Worm (Caenorhabditis elegans) whole organism, L2 larva: ENCODE results near the gene arl-3.
A peak's percentile ranks its signal among the peaks of the same experiment; 100 is the strongest.

ENCODE experiments used
- F13H6.1 ChIP-seq: sonication (generic microtip); optimal IDR thresholded peaks from 2 replicates; lab custom pipeline; 2016; ENCODE audit warnings: missing genetic modification characterization, missing compliant biosample characterization
- R02D3.7 ChIP-seq: fragments of 150-350 bp; optimal IDR thresholded peaks from 2 replicates; lab custom pipeline; 2014; ENCODE audit warnings: missing biosample characterization, missing genetic modification characterization
- Y55F3AM.14 ChIP-seq: fragments of 200-800 bp; sonication (Bioruptor generic); optimal IDR thresholded peaks from 2 replicates; lab custom pipeline; 2018; ENCODE audit warnings: mild to moderate bottlenecking, missing genetic modification characterization, missing compliant biosample characterization
- ZK546.5 ChIP-seq: sonication (generic microtip); optimal IDR thresholded peaks from 2 replicates; lab custom pipeline; 2017; ENCODE audit warnings: missing biosample characterization, missing genetic modification characterization
- alr-1 ChIP-seq: fragments of 150-350 bp; optimal IDR thresholded peaks from 2 replicates; lab custom pipeline; 2014; ENCODE audit warnings: missing biosample characterization, missing genetic modification characterization
- aly-2 ChIP-seq: fragments of 150-350 bp; optimal IDR thresholded peaks from 2 replicates; lab custom pipeline; 2014; ENCODE audit warnings: missing biosample characterization, missing genetic modification characterization
- blmp-1 ChIP-seq: sonication (generic microtip); optimal IDR thresholded peaks from 2 replicates; lab custom pipeline; 2017; ENCODE audit warnings: missing genetic modification characterization, mild to moderate bottlenecking, missing compliant biosample characterization, antibody characterized with exemption, moderate library complexity; ENCODE audit not compliant: insufficient read depth
- crh-2 ChIP-seq: sonication (generic microtip); optimal IDR thresholded peaks from 2 replicates; lab custom pipeline; 2017; ENCODE audit warnings: missing biosample characterization, missing genetic modification characterization
- egl-27 ChIP-seq: sonication (generic microtip); optimal IDR thresholded peaks from 3 replicates; lab custom pipeline; 2017; ENCODE audit warnings: missing biosample characterization, missing genetic modification reagents, missing genetic modification characterization
- fos-1 ChIP-seq: fragments of 150-350 bp; optimal IDR thresholded peaks from 2 replicates; lab custom pipeline; 2014; ENCODE audit warnings: missing biosample characterization, missing genetic modification characterization
- gmeb-1 ChIP-seq: fragments of 150-350 bp; optimal IDR thresholded peaks from 2 replicates; lab custom pipeline; 2014; ENCODE audit warnings: missing biosample characterization, missing genetic modification characterization
- lin-11 ChIP-seq: fragments of 150-350 bp; sonication (generic microtip); optimal IDR thresholded peaks from 2 replicates; lab custom pipeline; 2014; ENCODE audit warnings: missing biosample characterization, missing genetic modification characterization, inconsistent platforms, mixed read lengths
- lin-13 ChIP-seq: fragments of 150-350 bp; optimal IDR thresholded peaks from 2 replicates; lab custom pipeline; 2014; ENCODE audit warnings: missing biosample characterization, missing genetic modification reagents, missing genetic modification characterization
- lin-39 ChIP-seq: fragments of 150-350 bp; optimal IDR thresholded peaks from 2 replicates; lab custom pipeline; 2014; ENCODE audit warnings: missing biosample characterization, missing genetic modification reagents, missing genetic modification characterization
- lsy-2 ChIP-seq, 2 experiments: fragments of 150-350 bp in 1 of 2; sonication (generic microtip) in 1 of 2; optimal IDR thresholded peaks; 2 replicates each; lab custom pipeline; 2014 to 2017; ENCODE audit warnings: missing biosample characterization in 2 of 2, missing genetic modification characterization in 2 of 2
- mab-5 ChIP-seq: fragments of 150-350 bp; optimal IDR thresholded peaks from 2 replicates; lab custom pipeline; 2014; ENCODE audit warnings: missing biosample characterization, missing genetic modification characterization
- mbf-1 ChIP-seq: sonication (generic microtip); optimal IDR thresholded peaks from 2 replicates; lab custom pipeline; 2017; ENCODE audit warnings: missing biosample characterization, missing genetic modification characterization
- mdl-1 ChIP-seq, 2 experiments: fragments of 150-350 bp in 1 of 2; sonication (generic microtip) in 1 of 2; optimal IDR thresholded peaks; 2 replicates each; lab custom pipeline; 2017; ENCODE audit warnings: missing biosample characterization in 2 of 2, missing genetic modification characterization in 2 of 2
- nhr-10 ChIP-seq: sonication (generic microtip); optimal IDR thresholded peaks from 2 replicates; lab custom pipeline; 2017; ENCODE audit warnings: missing biosample characterization, missing genetic modification characterization
- nhr-11 ChIP-seq: fragments of 150-350 bp; optimal IDR thresholded peaks from 2 replicates; lab custom pipeline; 2014; ENCODE audit warnings: missing biosample characterization, missing genetic modification characterization
- nhr-129 ChIP-seq: fragments of 150-350 bp; optimal IDR thresholded peaks from 2 replicates; lab custom pipeline; 2014; ENCODE audit warnings: missing biosample characterization, missing genetic modification characterization
- nhr-21 ChIP-seq: fragments of 150-350 bp; optimal IDR thresholded peaks from 2 replicates; lab custom pipeline; 2014; ENCODE audit warnings: missing biosample characterization, missing genetic modification characterization
- nhr-23 ChIP-seq: fragments of 150-350 bp; optimal IDR thresholded peaks from 2 replicates; lab custom pipeline; 2014; ENCODE audit warnings: missing biosample characterization, missing genetic modification reagents, missing genetic modification characterization
- nhr-25 ChIP-seq: fragments of 150-350 bp; sonication (generic microtip); optimal IDR thresholded peaks from 3 replicates; lab custom pipeline; 2014; ENCODE audit warnings: missing biosample characterization, missing genetic modification characterization
- nhr-77 ChIP-seq: fragments of 150-350 bp; optimal IDR thresholded peaks from 2 replicates; lab custom pipeline; 2014; ENCODE audit warnings: missing biosample characterization, missing genetic modification characterization
- peb-1 ChIP-seq: fragments of 150-350 bp; optimal IDR thresholded peaks from 2 replicates; lab custom pipeline; 2014; ENCODE audit warnings: missing biosample characterization, missing genetic modification characterization
- sma-3 ChIP-seq: sonication (generic microtip); optimal IDR thresholded peaks from 2 replicates; lab custom pipeline; 2016; ENCODE audit warnings: missing genetic modification reagents, missing genetic modification characterization, missing compliant biosample characterization
- sma-9 ChIP-seq, 2 experiments: fragments of 150-350 bp in 1 of 2; sonication (generic microtip) in 1 of 2; optimal IDR thresholded peaks; 2 replicates each; lab custom pipeline; 2014 to 2016; ENCODE audit warnings: missing genetic modification characterization in 2 of 2, mild to moderate bottlenecking in 1 of 2, missing biosample characterization in 1 of 2, missing compliant biosample characterization in 1 of 2, missing genetic modification reagents in 1 of 2, moderate library complexity in 1 of 2
- snpc-4 ChIP-seq: fragments of 150-350 bp; optimal IDR thresholded peaks from 2 replicates; lab custom pipeline; 2014; ENCODE audit warnings: missing biosample characterization, missing genetic modification characterization
- unc-39 ChIP-seq: fragments of 150-350 bp; optimal IDR thresholded peaks from 2 replicates; lab custom pipeline; 2014; ENCODE audit warnings: missing biosample characterization, missing genetic modification characterization
- unc-55 ChIP-seq: fragments of 150-350 bp; sonication (generic microtip); optimal IDR thresholded peaks from 3 replicates; lab custom pipeline; 2014; ENCODE audit warnings: missing biosample characterization, missing genetic modification reagents, missing genetic modification characterization
- unc-62 ChIP-seq: fragments of 150-350 bp; optimal IDR thresholded peaks from 2 replicates; lab custom pipeline; 2014; ENCODE audit warnings: missing biosample characterization, missing genetic modification reagents, missing genetic modification characterization
- zag-1 ChIP-seq: fragments of 150-350 bp; optimal IDR thresholded peaks from 2 replicates; lab custom pipeline; 2014; ENCODE audit warnings: missing biosample characterization, missing genetic modification characterization
- ztf-1 ChIP-seq: fragments of 200-800 bp; sonication (Bioruptor generic); conservative IDR thresholded peaks from 2 replicates; pipeline ENCODE4 v1.3.6; 2022; ENCODE audit warnings: missing genetic modification characterization, missing compliant biosample characterization
- ztf-4 ChIP-seq: fragments of 150-350 bp; optimal IDR thresholded peaks from 2 replicates; lab custom pipeline; 2014; ENCODE audit warnings: missing biosample characterization, missing genetic modification characterization

Gene arl-3

ce11 chrII:14569322-14569721 lies 37.0 kb upstream of the arl-3 start:
- TF ChIP-seq sma-9 (GFP tag; optimal IDR thresholded peaks at IDR 0.05; lab: Kevin White, UChicago) (peak; percentile 5), sma-9 (tag; optimal IDR thresholded peaks at IDR 0.05; lab: Kevin White, UChicago) (no peak), unc-55 (GFP tag; lab: Kevin White, UChicago) (peak; percentile 19), Y55F3AM.14 (no peak), lsy-2 (tag; optimal IDR thresholded peaks at IDR 0.05; lab: Kevin White, UChicago) (peak in 1 of 2 experiments; percentile 34), F13H6.1 (tag; lab: Kevin White, UChicago) (peak; percentile 28), blmp-1 (tag; lab: Kevin White, UChicago) (no peak)
- TF ChIP-seq, all 48 proteins: peak for 4

- TF ChIP-seq unc-55 (GFP tag; lab: Kevin White, UChicago) = no peak
- TF ChIP-seq nhr-129 (tag; lab: Kevin White, UChicago) = peak; percentile 42
- peak; percentile 54 for TF ChIP-seq F13H6.1 (tag; lab: Kevin White, UChicago)
Measured at ce11 chrII:14570541-14571160, 35.6 kb upstream of the arl-3 start.

- no peak for TF ChIP-seq mab-5
- TF ChIP-seq nhr-129 (tag; lab: Kevin White, UChicago) = no peak
- no peak for TF ChIP-seq crh-2
- TF ChIP-seq mbf-1 (tag; lab: Kevin White, UChicago) = no peak
- no peak for TF ChIP-seq sma-3 (GFP tag; lab: Kevin White, UChicago)
- TF ChIP-seq unc-62 = no peak
- TF ChIP-seq nhr-23 (tag; lab: Kevin White, UChicago) = no peak
- no peak for TF ChIP-seq sma-9 (GFP tag; optimal IDR thresholded peaks at IDR 0.05; lab: Kevin White, UChicago)
- TF ChIP-seq sma-9 (tag; optimal IDR thresholded peaks at IDR 0.05; lab: Kevin White, UChicago) = no peak
- no peak for TF ChIP-seq egl-27 (tag; lab: Kevin White, UChicago)
- no peak for TF ChIP-seq unc-55 (GFP tag; lab: Kevin White, UChicago)
- TF ChIP-seq blmp-1 (tag; lab: Kevin White, UChicago) = no peak
- TF ChIP-seq lin-39 (tag; lab: Kevin White, UChicago) = no peak
- no peak for TF ChIP-seq aly-2 (tag; lab: Kevin White, UChicago)
- TF ChIP-seq nhr-11 = no peak
- TF ChIP-seq ztf-4 = no peak
- TF ChIP-seq lin-11 (tag; lab: Kevin White, UChicago) = no peak
- TF ChIP-seq lin-13 (GFP tag; lab: Kevin White, UChicago) = no peak
- no peak for TF ChIP-seq nhr-25
Measured at ce11 chrII:14573315-14573714, 33.0 kb upstream of the arl-3 start, which contains the start of gene madf-5. Gene madf-5, plus strand, starts transcription at chrII:14573615.

ce11 chrII:14574790-14575189 lies 31.5 kb upstream of the arl-3 start:
- TF ChIP-seq nhr-21 = no peak
- TF ChIP-seq nhr-10 (tag; lab: Kevin White, UChicago) = no peak
- no peak for TF ChIP-seq lin-11 (tag; lab: Kevin White, UChicago)
- no peak for TF ChIP-seq ztf-1
- no peak for TF ChIP-seq R02D3.7 (tag; lab: Kevin White, UChicago)
- no peak for TF ChIP-seq peb-1 (tag; lab: Kevin White, UChicago)
- TF ChIP-seq nhr-11 = no peak
- no peak for TF ChIP-seq F13H6.1 (tag; lab: Kevin White, UChicago)
- TF ChIP-seq snpc-4 (tag; lab: Kevin White, UChicago) = no peak
- TF ChIP-seq crh-2 = no peak
- TF ChIP-seq lsy-2 (tag; optimal IDR thresholded peaks at IDR 0.05; lab: Kevin White, UChicago) = no peak
- TF ChIP-seq mdl-1 (tag; optimal IDR thresholded peaks at IDR 0.05; lab: Kevin White, UChicago) = no peak
- no peak for TF ChIP-seq alr-1
- no peak for TF ChIP-seq zag-1 (tag; lab: Kevin White, UChicago)

- no peak for TF ChIP-seq fos-1
- TF ChIP-seq nhr-77 (tag; lab: Kevin White, UChicago) = no peak
- no peak for TF ChIP-seq lsy-2 (tag; optimal IDR thresholded peaks at IDR 0.05; lab: Kevin White, UChicago)
- TF ChIP-seq gmeb-1 = no peak
- TF ChIP-seq nhr-10 (tag; lab: Kevin White, UChicago) = no peak
- no peak for TF ChIP-seq unc-62
- TF ChIP-seq sma-9 (GFP tag; optimal IDR thresholded peaks at IDR 0.05; lab: Kevin White, UChicago) = no peak
- no peak for TF ChIP-seq sma-9 (tag; optimal IDR thresholded peaks at IDR 0.05; lab: Kevin White, UChicago)
- no peak for TF ChIP-seq nhr-21
- no peak for TF ChIP-seq lin-39 (tag; lab: Kevin White, UChicago)
- TF ChIP-seq ZK546.5 = no peak
- TF ChIP-seq mab-5 = no peak
- no peak for TF ChIP-seq unc-39 (tag; lab: Kevin White, UChicago)
- TF ChIP-seq alr-1 = no peak
- TF ChIP-seq R02D3.7 (tag; lab: Kevin White, UChicago) = no peak
- TF ChIP-seq nhr-25 = no peak
- TF ChIP-seq egl-27 (tag; lab: Kevin White, UChicago) = no peak
- no peak for TF ChIP-seq blmp-1 (tag; lab: Kevin White, UChicago)
- no peak for TF ChIP-seq ztf-1
- TF ChIP-seq, all 48 proteins: peak for 0
Measured at ce11 chrII:14576429-14576828, 29.8 kb upstream of the arl-3 start, which contains the start of gene C01G12.13. Gene C01G12.13, plus strand, starts transcription at chrII:14576729.
